Fruit fly (Drosophila melanogaster) Kc167 (cell line): ENCODE results near the gene CG9166.

Experiments
- psq ChIP-seq: fragments of >200 bp; optimal IDR thresholded peaks from 2 replicates; lab custom pipeline; 2017; ENCODE audit warnings: missing external identifiers
- ttk ChIP-seq: sonication (Bioruptor generic); optimal IDR thresholded peaks from 2 replicates; lab custom pipeline; 2017; ENCODE audit warnings: missing external identifiers

DNA sequence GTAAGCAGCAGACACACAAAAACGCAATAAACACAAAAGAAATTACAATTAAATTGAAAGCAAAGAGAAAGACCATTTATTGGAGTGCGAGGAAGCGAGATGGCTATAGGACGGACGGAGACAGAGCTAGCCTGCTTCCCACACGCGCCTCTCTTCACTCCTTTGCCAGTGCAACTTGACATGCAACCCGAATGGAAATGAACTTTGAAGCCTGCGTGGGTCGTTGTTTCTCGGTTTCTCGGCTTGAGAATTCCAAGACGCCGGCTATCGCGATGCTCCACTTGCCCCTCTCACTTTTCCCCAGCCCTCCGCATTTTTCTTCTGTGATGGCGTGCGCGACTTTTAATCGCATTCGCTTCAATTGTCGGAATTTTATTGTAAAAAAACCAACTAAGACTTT lies 30.0 kb downstream of the CG9166 start:
- TF ChIP-seq ttk (lab: Kevin White, UChicago): no peak
- no peak for TF ChIP-seq psq
